Fruit fly (Drosophila melanogaster) whole organism, pupa: Measurements from ENCODE around the gene sxe2.

Experiments used
- CG10348 ChIP-seq: fragments of 200-800 bp; sonication (Bioruptor generic); IDR thresholded peaks from 2 replicates; pipeline ENCODE4 v1.3.6; 2022; ENCODE audit warnings: missing biosample characterization, missing genetic modification characterization
- CG15710 ChIP-seq: fragments of 200-800 bp; sonication (Bioruptor generic); optimal IDR thresholded peaks from 2 replicates; lab custom pipeline; 2018; ENCODE audit warnings: missing biosample characterization, mild to moderate bottlenecking, missing genetic modification characterization, moderate library complexity
- CG32121 ChIP-seq: fragments of 200-800 bp; sonication (Bioruptor generic); IDR thresholded peaks from 2 replicates; pipeline ENCODE4 v1.3.6; 2022; ENCODE audit warnings: missing biosample characterization, missing genetic modification characterization
- CG8301 ChIP-seq: fragments of 200-800 bp; sonication (Bioruptor generic); optimal IDR thresholded peaks from 2 replicates; lab custom pipeline; 2018; ENCODE audit warnings: missing biosample characterization, mild to moderate bottlenecking, missing genetic modification characterization
- CG9948 ChIP-seq: fragments of 200-800 bp; sonication (Bioruptor generic); optimal IDR thresholded peaks from 2 replicates; lab custom pipeline; 2018; ENCODE audit warnings: missing biosample characterization, mild to moderate bottlenecking, missing genetic modification characterization, moderate library complexity
- D1 ChIP-seq: fragments of 200-800 bp; sonication (Bioruptor generic); optimal IDR thresholded peaks from 2 replicates; lab custom pipeline; 2018; ENCODE audit warnings: missing biosample characterization, mild to moderate bottlenecking, missing genetic modification characterization, moderate library complexity
- EcR ChIP-seq: fragments of 200-800 bp; sonication (Bioruptor generic); optimal IDR thresholded peaks from 3 replicates; lab custom pipeline; 2019; ENCODE audit warnings: missing biosample characterization, missing genetic modification characterization, mild to moderate bottlenecking, moderate library complexity, missing genetic modification reagents
- Ets98B ChIP-seq: fragments of 200-800 bp; sonication (Bioruptor generic); IDR thresholded peaks from 2 replicates; pipeline ENCODE4 v1.3.6; 2022; ENCODE audit warnings: missing biosample characterization, missing genetic modification characterization
- Pif1A ChIP-seq: fragments of 200-800 bp; sonication (Bioruptor generic); optimal IDR thresholded peaks from 3 replicates; lab custom pipeline; 2016; ENCODE audit warnings: missing biosample characterization, missing genetic modification characterization
- Pif1B ChIP-seq: fragments of 200-800 bp; sonication (Bioruptor generic); optimal IDR thresholded peaks from 3 replicates; lab custom pipeline; 2016; ENCODE audit warnings: missing biosample characterization, missing genetic modification characterization
- Snoo ChIP-seq: fragments of 200-800 bp; sonication (Bioruptor generic); optimal IDR thresholded peaks from 3 replicates; lab custom pipeline; 2017; ENCODE audit warnings: missing biosample characterization, mild to moderate bottlenecking, missing genetic modification characterization, inconsistent platforms
- gl ChIP-seq: fragments of 200-800 bp; sonication (Bioruptor generic); optimal IDR thresholded peaks from 2 replicates; lab custom pipeline; 2018; ENCODE audit warnings: missing biosample characterization, mild to moderate bottlenecking, missing genetic modification characterization

DNA sequence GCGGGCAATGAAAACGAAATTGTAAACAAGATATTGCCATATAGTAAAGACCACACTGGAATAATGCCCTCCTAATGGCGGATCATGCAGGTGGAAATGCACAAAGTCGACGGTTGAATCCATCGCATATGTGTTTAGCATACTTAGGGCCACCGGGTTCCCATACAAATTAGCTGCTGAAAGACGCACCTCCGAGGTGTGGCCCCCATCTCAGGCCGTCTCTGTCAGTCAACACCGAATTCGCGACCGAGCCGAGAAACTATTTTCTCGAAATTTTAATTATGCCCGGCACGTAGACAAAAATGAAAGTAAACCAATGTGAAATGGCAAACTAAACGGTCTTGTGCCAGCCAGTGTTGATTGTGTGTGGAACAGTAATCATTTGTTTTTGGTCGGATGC, 5.4 kb upstream of the sxe2 start:
- TF ChIP-seq Pif1B (no peak), CG15710 (tag; lab: Kevin White, UChicago) (no peak), CG32121 (GFP tag; lab: Robert Waterston, UW) (no peak), CG10348 (GFP tag; lab: Robert Waterston, UW) (no peak), Ets98B (no peak), Snoo (tag; lab: Kevin White, UChicago) (no peak), gl (tag; lab: Kevin White, UChicago) (no peak), EcR (GFP tag; lab: Kevin White, UChicago) (no peak), CG8301 (tag; lab: Kevin White, UChicago) (no peak), D1 (no peak), CG9948 (tag; lab: Kevin White, UChicago) (no peak), Pif1A (GFP tag; lab: Kevin White, UChicago) (no peak)
